1 fruit fly cellular context compared by ENCODE assay signal in genomic region chr2L:11949917-11950316, dm6.
A peak's percentile ranks its signal among the peaks of the same experiment; 100 is the strongest.
TF ChIP-seq lines count a peak whose summit lies in the region.

No protein-coding gene starts in this region.

TF ChIP-seq in whole organism, embryonic, 481 proteins besides CTCF, POLR2A, EP300 and RAD21 (continued from another document and continues in another):
- TF ChIP-seq usp (GFP tag; optimal IDR thresholded peaks at IDR 0.05; lab: Kevin White, UChicago) (no peak), lilli (GFP tag; optimal IDR thresholded peaks at IDR 0.05; lab: Kevin White, UChicago) (peak; percentile 16), CG17829 (tag; optimal IDR thresholded peaks at IDR 0.05; lab: Kevin White, UChicago) (peak; percentile 12), gfzf (GFP tag; optimal IDR thresholded peaks at IDR 0.05; lab: Kevin White, UChicago) (no peak), HLHmδ (GFP tag; optimal IDR thresholded peaks at IDR 0.05; lab: Kevin White, UChicago) (no peak), NfI (GFP tag; optimal IDR thresholded peaks at IDR 0.05; lab: Kevin White, UChicago) (peak; percentile 37), CG2678 (tag; optimal IDR thresholded peaks at IDR 0.05; lab: Kevin White, UChicago) (peak; percentile 22), gsb (GFP tag; IDR thresholded peaks at IDR 0.05; lab: Robert Waterston, UW) (no peak), CG2199 (GFP tag; IDR thresholded peaks at IDR 0.05; lab: Robert Waterston, UW) (no peak), CG7839 (tag; optimal IDR thresholded peaks at IDR 0.05; lab: Kevin White, UChicago) (peak; percentile 55), chn (GFP tag; optimal IDR thresholded peaks at IDR 0.05; lab: Kevin White, UChicago) (peak; percentile 13), Hr51 (GFP tag; optimal IDR thresholded peaks at IDR 0.05; lab: Kevin White, UChicago) (peak in 1 of 2 experiments; percentile 41), H15 (GFP tag; IDR thresholded peaks at IDR 0.05; lab: Robert Waterston, UW) (0 out of 3 replicates have a peak, but pooled peaks have one; percentile 14), CG31441 (GFP tag; IDR thresholded peaks at IDR 0.05; lab: Robert Waterston, UW) (peak; percentile 41; the same call in 1 of the 2 replicates), sisA (GFP tag; IDR thresholded peaks at IDR 0.05; lab: Robert Waterston, UW) (peak; percentile 56), lov (optimal IDR thresholded peaks at IDR 0.05; lab: Kevin White, UChicago) (no peak), lov (GFP tag; IDR thresholded peaks at IDR 0.05; lab: Robert Waterston, UW) (peak; percentile 74; the same call in 2 of the 3 replicates), fd102C (GFP tag; optimal IDR thresholded peaks at IDR 0.05; lab: Kevin White, UChicago) (peak; percentile 22), CG1603 (tag; optimal IDR thresholded peaks at IDR 0.05; lab: Kevin White, UChicago) (peak; percentile 79), bowl (GFP tag; IDR thresholded peaks at IDR 0.05; lab: Robert Waterston, UW) (no peak), Awh (GFP tag; IDR thresholded peaks at IDR 0.05; lab: Robert Waterston, UW) (no peak; the same call in 1 of the 2 replicates), dan (GFP tag; IDR thresholded peaks at IDR 0.05; lab: Robert Waterston, UW) (no peak), yki (optimal IDR thresholded peaks at IDR 0.05; lab: Kevin White, UChicago) (no peak), CG6175 (GFP tag; IDR thresholded peaks at IDR 0.05; lab: Robert Waterston, UW) (0 out of 3 replicates have a peak, but pooled peaks have one; percentile 16), CG2875 (GFP tag; optimal IDR thresholded peaks at IDR 0.05; lab: Kevin White, UChicago) (peak; percentile 15), CG10959 (GFP tag; IDR thresholded peaks at IDR 0.05; lab: Robert Waterston, UW) (peak; percentile 62), HLH3B (GFP tag; IDR thresholded peaks at IDR 0.05; lab: Robert Waterston, UW) (peak; percentile 37; the same call in 1 of the 2 replicates), pan (optimal IDR thresholded peaks at IDR 0.05; lab: Kevin White, UChicago) (no peak), pan (GFP tag; optimal IDR thresholded peaks at IDR 0.05 in 1 of 2, IDR thresholded peaks at IDR 0.05 in 1 of 2) (peak in 1 of 2 experiments; percentile 34), CG9609 (GFP tag; optimal IDR thresholded peaks at IDR 0.05; lab: Kevin White, UChicago) (peak; percentile 0), mld (GFP tag; IDR thresholded peaks at IDR 0.05; lab: Robert Waterston, UW; ENCODE audit: partially characterized antibody) (no peak), CG14667 (GFP tag; IDR thresholded peaks at IDR 0.05; lab: Robert Waterston, UW) (peak; percentile 40; the same call in 1 of the 2 replicates), CG6654 (GFP tag; optimal IDR thresholded peaks at IDR 0.05; lab: Kevin White, UChicago) (no peak), CG9437 (GFP tag; optimal IDR thresholded peaks at IDR 0.05; lab: Kevin White, UChicago) (peak; percentile 29), Pdp1 (GFP tag; optimal IDR thresholded peaks at IDR 0.05; lab: Kevin White, UChicago) (peak; percentile 20 to 21), CG10366 (GFP tag; IDR thresholded peaks at IDR 0.05; lab: Robert Waterston, UW) (no peak; the same call in 1 of the 2 replicates), Dek (tag; optimal IDR thresholded peaks at IDR 0.05; lab: Kevin White, UChicago) (no peak), stwl (tag; optimal IDR thresholded peaks at IDR 0.05; lab: Kevin White, UChicago) (no peak), ap (GFP tag; IDR thresholded peaks at IDR 0.05; lab: Robert Waterston, UW) (0 out of 2 replicates have a peak, but pooled peaks have one; percentile 15), CG43689 (GFP tag; IDR thresholded peaks at IDR 0.05; lab: Robert Waterston, UW) (no peak), Mad (GFP tag; optimal IDR thresholded peaks at IDR 0.05; lab: Kevin White, UChicago) (peak; percentile 14), ttk (GFP tag; IDR thresholded peaks at IDR 0.05; lab: Robert Waterston, UW) (peak; percentile 64; the same call in 1 of the 2 replicates), CG10979 (tag; optimal IDR thresholded peaks at IDR 0.05; lab: Kevin White, UChicago) (peak; percentile 55), Optix (GFP tag; IDR thresholded peaks at IDR 0.05; lab: Robert Waterston, UW) (peak; percentile 41; the same call in 1 of the 3 replicates), CG10209 (GFP tag; optimal IDR thresholded peaks at IDR 0.05; lab: Kevin White, UChicago) (peak; percentile 14), dmrt99B (tag; optimal IDR thresholded peaks at IDR 0.05; lab: Kevin White, UChicago) (peak; percentile 56), Sox102F (GFP tag; optimal IDR thresholded peaks at IDR 0.05; lab: Kevin White, UChicago) (peak; percentile 67), phol (tag; optimal IDR thresholded peaks at IDR 0.05; lab: Kevin White, UChicago) (peak; percentile 47), CG8281 (tag; optimal IDR thresholded peaks at IDR 0.05; lab: Kevin White, UChicago) (no peak), ci (GFP tag; IDR thresholded peaks at IDR 0.05; lab: Robert Waterston, UW) (peak; percentile 78; the same call in 2 of the 3 replicates), Drgx (GFP tag; IDR thresholded peaks at IDR 0.05; lab: Robert Waterston, UW) (peak; percentile 94), dysf (GFP tag; IDR thresholded peaks at IDR 0.05; lab: Robert Waterston, UW) (peak; percentile 62), dpn (GFP tag; optimal IDR thresholded peaks at IDR 0.05; lab: Kevin White, UChicago) (peak; percentile 23 to 30), Blimp-1 (GFP tag; optimal IDR thresholded peaks at IDR 0.05; lab: Kevin White, UChicago) (peak; percentile 36), CG14965 (GFP tag; optimal IDR thresholded peaks at IDR 0.05; lab: Kevin White, UChicago; ENCODE audit: borderline replicate concordance) (no peak), Ssrp (tag; optimal IDR thresholded peaks at IDR 0.05; lab: Kevin White, UChicago) (peak; percentile 55), CG2712 (tag; optimal IDR thresholded peaks at IDR 0.05; lab: Kevin White, UChicago) (peak; percentile 57), peb (GFP tag; IDR thresholded peaks at IDR 0.05; lab: Robert Waterston, UW) (no peak), CG12219 (GFP tag; optimal IDR thresholded peaks at IDR 0.05; lab: Kevin White, UChicago) (peak; percentile 45), nom (GFP tag; optimal IDR thresholded peaks at IDR 0.05; lab: Kevin White, UChicago) (no peak), Camta (GFP tag; optimal IDR thresholded peaks at IDR 0.05; lab: Kevin White, UChicago) (peak; percentile 12), Gug (GFP tag; IDR thresholded peaks at IDR 0.05; lab: Robert Waterston, UW) (no peak), CG4707 (GFP tag; optimal IDR thresholded peaks at IDR 0.05; lab: Kevin White, UChicago) (no peak), CG8765 (GFP tag; IDR thresholded peaks at IDR 0.05; lab: Robert Waterston, UW) (peak; percentile 55; the same call in 1 of the 2 replicates), CG1529 (GFP tag; optimal IDR thresholded peaks at IDR 0.05; lab: Kevin White, UChicago) (peak; percentile 36), cg (GFP tag; optimal IDR thresholded peaks at IDR 0.05; lab: Kevin White, UChicago) (no peak), fd96Cb (tag; optimal IDR thresholded peaks at IDR 0.05; lab: Kevin White, UChicago) (peak; percentile 44), Xrp1 (GFP tag; IDR thresholded peaks at IDR 0.05; lab: Robert Waterston, UW) (peak; percentile 62; the same call in 1 of the 2 replicates), CG7928 (GFP tag; optimal IDR thresholded peaks at IDR 0.05; lab: Kevin White, UChicago) (no peak), crc (GFP tag; optimal IDR thresholded peaks at IDR 0.05; lab: Kevin White, UChicago) (no peak), CG15011 (GFP tag; optimal IDR thresholded peaks at IDR 0.05; lab: Kevin White, UChicago) (no peak), HmgZ (tag; optimal IDR thresholded peaks at IDR 0.05; lab: Kevin White, UChicago) (no peak), CG5180 (GFP tag; optimal IDR thresholded peaks at IDR 0.05; lab: Kevin White, UChicago) (no peak), chm (GFP tag; IDR thresholded peaks at IDR 0.05; lab: Robert Waterston, UW) (0 out of 2 replicates have a peak, but pooled peaks have one; percentile 36), ase (GFP tag; IDR thresholded peaks at IDR 0.05; lab: Robert Waterston, UW) (0 out of 3 replicates have a peak, but pooled peaks have one; percentile 17), sqz (GFP tag; optimal IDR thresholded peaks at IDR 0.05; lab: Kevin White, UChicago) (no peak), luna (GFP tag; optimal IDR thresholded peaks at IDR 0.05; lab: Kevin White, UChicago) (no peak), grau (tag; optimal IDR thresholded peaks at IDR 0.05; lab: Kevin White, UChicago) (peak; percentile 44), eyg (GFP tag; optimal IDR thresholded peaks at IDR 0.05; lab: Kevin White, UChicago) (no peak), hb (GFP tag; IDR thresholded peaks at IDR 0.05; lab: Robert Waterston, UW; ENCODE audit: partially characterized antibody) (no peak), pum (GFP tag; optimal IDR thresholded peaks at IDR 0.05; lab: Kevin White, UChicago) (peak; percentile 11), tx (GFP tag; optimal IDR thresholded peaks at IDR 0.05; lab: Kevin White, UChicago) (peak; percentile 1), CG9215 (GFP tag; IDR thresholded peaks at IDR 0.05; lab: Robert Waterston, UW) (no peak), Sry-β (GFP tag; optimal IDR thresholded peaks at IDR 0.05; lab: Kevin White, UChicago) (no peak), Dref (GFP tag; IDR thresholded peaks at IDR 0.05; lab: Robert Waterston, UW) (no peak), CG16815 (GFP tag; optimal IDR thresholded peaks at IDR 0.05; lab: Kevin White, UChicago) (peak; percentile 0), GATAe (GFP tag; conservative IDR thresholded peaks at IDR 0.05; lab: Robert Waterston, UW) (no peak), CG3163 (GFP tag; optimal IDR thresholded peaks at IDR 0.05; lab: Kevin White, UChicago) (no peak), zen (tag; optimal IDR thresholded peaks at IDR 0.05; lab: Kevin White, UChicago) (peak; percentile 62), sens (GFP tag; lab: Kevin White, UChicago) (peak; percentile 91), CG1233 (GFP tag; optimal IDR thresholded peaks at IDR 0.05; lab: Kevin White, UChicago) (no peak), gt (GFP tag; IDR thresholded peaks at IDR 0.05; lab: Robert Waterston, UW) (no peak), CG18599 (GFP tag; optimal IDR thresholded peaks at IDR 0.05; lab: Kevin White, UChicago) (no peak), CG2120 (GFP tag; optimal IDR thresholded peaks at IDR 0.05; lab: Kevin White, UChicago) (no peak), Antp (GFP tag; optimal IDR thresholded peaks at IDR 0.05; lab: Kevin White, UChicago) (peak; percentile 23), psq (GFP tag; optimal IDR thresholded peaks at IDR 0.05; lab: Kevin White, UChicago) (no peak), amos (GFP tag; IDR thresholded peaks at IDR 0.05; lab: Robert Waterston, UW; ENCODE audit: partially characterized antibody) (0 out of 2 replicates have a peak, but pooled peaks have one; percentile 9), CrebB (tag; optimal IDR thresholded peaks at IDR 0.05; lab: Kevin White, UChicago) (no peak), toy (GFP tag; IDR thresholded peaks at IDR 0.05; lab: Robert Waterston, UW) (no peak), ato (GFP tag; IDR thresholded peaks at IDR 0.05; lab: Robert Waterston, UW; ENCODE audit: partially characterized antibody) (no peak), Bteb2 (GFP tag; optimal IDR thresholded peaks at IDR 0.05; lab: Kevin White, UChicago) (no peak), Ada2b (GFP tag; IDR thresholded peaks at IDR 0.05; lab: Robert Waterston, UW) (no peak), Hsf (GFP tag; optimal IDR thresholded peaks at IDR 0.05; lab: Kevin White, UChicago) (peak; percentile 41), sens-2 (GFP tag; IDR thresholded peaks at IDR 0.05; lab: Robert Waterston, UW) (peak; percentile 51; the same call in 1 of the 2 replicates), CG17385 (GFP tag; optimal IDR thresholded peaks at IDR 0.05; lab: Kevin White, UChicago) (peak; percentile 27), CG11696 (GFP tag; IDR thresholded peaks at IDR 0.05; lab: Robert Waterston, UW) (peak; percentile 54), CG16779 (GFP tag; IDR thresholded peaks at IDR 0.05; lab: Robert Waterston, UW) (no peak), CG42726 (GFP tag; IDR thresholded peaks at IDR 0.05; lab: Robert Waterston, UW; ENCODE audit: partially characterized antibody) (no peak), Ptx1 (GFP tag; IDR thresholded peaks at IDR 0.05; lab: Robert Waterston, UW) (peak; percentile 55), Adf1 (GFP tag; IDR thresholded peaks at IDR 0.05; lab: Robert Waterston, UW) (no peak), NK7.1 (GFP tag; optimal IDR thresholded peaks at IDR 0.05; lab: Kevin White, UChicago) (no peak), Stat92E (GFP tag; optimal IDR thresholded peaks at IDR 0.05; lab: Kevin White, UChicago) (no peak), CG10654 (GFP tag; optimal IDR thresholded peaks at IDR 0.05; lab: Kevin White, UChicago) (peak; percentile 15), CG17328 (GFP tag; IDR thresholded peaks at IDR 0.05; lab: Robert Waterston, UW) (peak; percentile 68), salm (tag; optimal IDR thresholded peaks at IDR 0.05; lab: Kevin White, UChicago) (no peak), maf-S (GFP tag; optimal IDR thresholded peaks at IDR 0.05; lab: Kevin White, UChicago) (no peak), CG34422 (GFP tag; IDR thresholded peaks at IDR 0.05; lab: Robert Waterston, UW) (no peak), CG2129 (GFP tag; IDR thresholded peaks at IDR 0.05; lab: Robert Waterston, UW; ENCODE audit: partially characterized antibody) (no peak), CG15269 (tag; optimal IDR thresholded peaks at IDR 0.05; lab: Kevin White, UChicago) (peak; percentile 35), CG17359 (tag; optimal IDR thresholded peaks at IDR 0.05; lab: Kevin White, UChicago) (peak; percentile 18), BEAF-32 (GFP tag; optimal IDR thresholded peaks at IDR 0.05; lab: Kevin White, UChicago) (no peak), CG11695 (GFP tag; IDR thresholded peaks at IDR 0.05; lab: Robert Waterston, UW) (0 out of 3 replicates have a peak, but pooled peaks have one; percentile 35), Sry-δ (GFP tag; optimal IDR thresholded peaks at IDR 0.05; lab: Kevin White, UChicago) (no peak), CG9932 (GFP tag; IDR thresholded peaks at IDR 0.05; lab: Robert Waterston, UW) (no peak), CG12155 (GFP tag; optimal IDR thresholded peaks at IDR 0.05; lab: Kevin White, UChicago) (peak; percentile 6), CG31224 (GFP tag; IDR thresholded peaks at IDR 0.05; lab: Robert Waterston, UW) (peak; percentile 38; the same call in 1 of the 2 replicates), otp (GFP tag; IDR thresholded peaks at IDR 0.05; lab: Robert Waterston, UW) (peak; percentile 37; the same call in 1 of the 3 replicates), pfk (GFP tag; optimal IDR thresholded peaks at IDR 0.05; lab: Kevin White, UChicago) (no peak), CG16863 (GFP tag; optimal IDR thresholded peaks at IDR 0.05; lab: Kevin White, UChicago) (no peak)
